Worm (Caenorhabditis elegans): ENCODE data around the gene B0432.1.

B0432.1 gene

ce11 chrII:282483-282882 is 14.7 kb upstream of the B0432.1 start, which contains the start of gene trul-1:
TSS of gene trul-1 (minus strand) at chrII:282583.
- no peak for TF ChIP-seq efl-1 (optimal IDR thresholded peaks at IDR 0.05)
- TF ChIP-seq efl-1 (GFP tag; optimal IDR thresholded peaks at IDR 0.05 in 1 of 2), result no peak
- no peak for TF ChIP-seq mef-2 (tag; optimal IDR thresholded peaks at IDR 0.05)

- TF ChIP-seq lin-35 (GFP tag; optimal IDR thresholded peaks at IDR 0.05), result no peak
- TF ChIP-seq snpc-4 (tag; optimal IDR thresholded peaks at IDR 0.05), result no peak
- TF ChIP-seq lin-39 (tag; optimal IDR thresholded peaks at IDR 0.05), result no peak
- no peak for TF ChIP-seq nhr-28 (tag; optimal IDR thresholded peaks at IDR 0.05)
- TF ChIP-seq unc-30 (tag; optimal IDR thresholded peaks at IDR 0.05), result no peak
- TF ChIP-seq pag-3 (tag; optimal IDR thresholded peaks at IDR 0.05; ENCODE audit: borderline replicate concordance, insufficient read depth), result no peak
- no peak for TF ChIP-seq nhr-237 (tag; optimal IDR thresholded peaks at IDR 0.05)
- no peak for TF ChIP-seq lin-15B (tag; optimal IDR thresholded peaks at IDR 0.05)
- TF ChIP-seq elt-3 (tag; optimal IDR thresholded peaks at IDR 0.05), result no peak
- no peak for TF ChIP-seq nhr-76 (tag; optimal IDR thresholded peaks at IDR 0.05)
Observed at ce11 chrII:283594-283993, 13.6 kb upstream of the B0432.1 start, which contains the start of gene B0432.9. TSS of gene B0432.9 (minus strand) at chrII:283694.

ce11 chrII:285627-286550 is 11.3 kb upstream of the B0432.1 start, which contains the start of gene B0432.10:
TSS of gene B0432.10 (minus strand) at chrII:286275.
- TF ChIP-seq nhr-20 (tag; optimal IDR thresholded peaks at IDR 0.05), result peak; percentile 89
- no peak for TF ChIP-seq unc-62 (GFP tag; optimal IDR thresholded peaks at IDR 0.05)
- 0 out of 2 replicates have a peak, but pooled peaks have one; percentile 23 for TF ChIP-seq ceh-88 (GFP tag; IDR thresholded peaks at IDR 0.05)
- peak in 2 of 6 experiments; percentile 68 to 92 for TF ChIP-seq elt-3 (tag; optimal IDR thresholded peaks at IDR 0.05)
- peak; percentile 92 for TF ChIP-seq nhr-47 (tag; optimal IDR thresholded peaks at IDR 0.05)
- no peak for TF ChIP-seq hpl-2 (GFP tag; optimal IDR thresholded peaks at IDR 0.05)
- TF ChIP-seq zag-1 (tag; optimal IDR thresholded peaks at IDR 0.05), result no peak
- peak; percentile 82 for TF ChIP-seq lin-15B (tag; optimal IDR thresholded peaks at IDR 0.05)
- peak; percentile 32 for TF ChIP-seq aha-1 (tag; optimal IDR thresholded peaks at IDR 0.05)
- no peak for TF ChIP-seq ama-1 (optimal IDR thresholded peaks at IDR 0.05)
- peak; percentile 95 to 97 for TF ChIP-seq lin-35 (GFP tag; optimal IDR thresholded peaks at IDR 0.05)
- no peak for TF ChIP-seq lir-3 (tag; optimal IDR thresholded peaks at IDR 0.05; ENCODE audit: poor library complexity)
- peak; percentile 89 for TF ChIP-seq rnt-1 (tag; optimal IDR thresholded peaks at IDR 0.05)
- peak; percentile 89 for TF ChIP-seq swsn-7 (tag; optimal IDR thresholded peaks at IDR 0.05)
- TF ChIP-seq efl-3 (GFP tag; optimal IDR thresholded peaks at IDR 0.05), result no peak
- peak; percentile 88 for TF ChIP-seq xbp-1 (tag; optimal IDR thresholded peaks at IDR 0.05)
- TF ChIP-seq ceh-82 (tag; optimal IDR thresholded peaks at IDR 0.05), result peak; percentile 92 to 93 (median 93)
- TF ChIP-seq skn-1 (tag; optimal IDR thresholded peaks at IDR 0.05), result peak; percentile 95
- TF ChIP-seq lin-39 (tag; optimal IDR thresholded peaks at IDR 0.05), result peak; percentile 88
- TF ChIP-seq efl-1 (optimal IDR thresholded peaks at IDR 0.05), result peak; percentile 76 to 97
- peak; percentile 97 to 100 for TF ChIP-seq efl-1 (GFP tag; optimal IDR thresholded peaks at IDR 0.05 in 1 of 2)
- no peak for TF ChIP-seq unc-98 (GFP tag; IDR thresholded peaks at IDR 0.05)
- peak; percentile 87 for TF ChIP-seq irx-1 (tag; optimal IDR thresholded peaks at IDR 0.05)
- TF ChIP-seq nhr-76 (tag; optimal IDR thresholded peaks at IDR 0.05), result no peak
- TF ChIP-seq dsc-1 (tag; optimal IDR thresholded peaks at IDR 0.05), result peak; percentile 88
- peak; percentile 65 for TF ChIP-seq C04F5.9 (tag; optimal IDR thresholded peaks at IDR 0.05)
- TF ChIP-seq ets-5 (GFP tag; IDR thresholded peaks at IDR 0.05), result no peak
- TF ChIP-seq C16A3.4 (tag; optimal IDR thresholded peaks at IDR 0.05), result peak; percentile 85
- TF ChIP-seq nhr-237 (tag; optimal IDR thresholded peaks at IDR 0.05), result peak; percentile 53
- no peak for TF ChIP-seq nhr-12 (tag; optimal IDR thresholded peaks at IDR 0.05)
- TF ChIP-seq sox-4 (tag; optimal IDR thresholded peaks at IDR 0.05), result peak; percentile 62
- TF ChIP-seq egl-27 (tag; optimal IDR thresholded peaks at IDR 0.05), result no peak
- peak in 1 of 2 experiments; percentile 72 for TF ChIP-seq mdl-1 (tag; optimal IDR thresholded peaks at IDR 0.05)
- peak; percentile 99 for TF ChIP-seq mep-1 (tag; optimal IDR thresholded peaks at IDR 0.05)
- peak; percentile 38 for TF ChIP-seq nhr-77 (tag; optimal IDR thresholded peaks at IDR 0.05)
- TF ChIP-seq ces-1 (GFP tag; optimal IDR thresholded peaks at IDR 0.05), result no peak
- TF ChIP-seq sptf-1 (tag; optimal IDR thresholded peaks at IDR 0.05), result no peak
- no peak for TF ChIP-seq alr-1 (tag; optimal IDR thresholded peaks at IDR 0.05; ENCODE audit: borderline replicate concordance)
- peak; percentile 69 for TF ChIP-seq nhr-11 (tag; optimal IDR thresholded peaks at IDR 0.05)
- TF ChIP-seq sup-37 (GFP tag; optimal IDR thresholded peaks at IDR 0.05), result peak; percentile 60
- no peak for TF ChIP-seq nhr-28 (tag; optimal IDR thresholded peaks at IDR 0.05)
- peak; percentile 81 for TF ChIP-seq egl-13 (tag; optimal IDR thresholded peaks at IDR 0.05)

Measured in whole organism, L1 larva.